Worm (Caenorhabditis elegans): ENCODE measurements around the gene K07C5.13.

DNA sequence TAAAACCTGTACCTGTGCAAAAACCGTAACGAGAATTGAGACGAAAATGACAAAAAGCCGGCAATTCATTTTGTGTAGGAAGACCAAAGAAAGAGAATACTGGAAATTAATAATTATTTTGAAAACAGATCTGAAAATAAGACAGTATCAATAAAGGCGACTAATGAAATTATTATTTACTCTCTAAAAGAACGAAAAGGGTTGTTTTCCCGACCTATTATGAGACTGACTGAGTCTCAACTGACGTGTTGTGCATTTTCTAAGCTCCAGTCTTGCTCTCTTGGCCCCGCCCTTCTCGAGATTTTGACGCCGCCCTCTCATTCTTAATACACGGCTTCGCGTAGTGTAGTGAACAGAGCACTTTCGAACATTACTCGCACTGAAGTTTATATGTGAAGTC, 8.2 kb downstream of the K07C5.13 start, which contains the start of gene K07C5.9:
- no peak for TF ChIP-seq alr-1 (tag; optimal IDR thresholded peaks at IDR 0.05)
- TF ChIP-seq crh-2 (tag; optimal IDR thresholded peaks at IDR 0.05), result no peak
- no peak for TF ChIP-seq ZK546.5 (tag; optimal IDR thresholded peaks at IDR 0.05)
- TF ChIP-seq snpc-4 (tag; optimal IDR thresholded peaks at IDR 0.05), result no peak
